Worm (Caenorhabditis elegans): ENCODE results near the gene ech-6.

DNA sequence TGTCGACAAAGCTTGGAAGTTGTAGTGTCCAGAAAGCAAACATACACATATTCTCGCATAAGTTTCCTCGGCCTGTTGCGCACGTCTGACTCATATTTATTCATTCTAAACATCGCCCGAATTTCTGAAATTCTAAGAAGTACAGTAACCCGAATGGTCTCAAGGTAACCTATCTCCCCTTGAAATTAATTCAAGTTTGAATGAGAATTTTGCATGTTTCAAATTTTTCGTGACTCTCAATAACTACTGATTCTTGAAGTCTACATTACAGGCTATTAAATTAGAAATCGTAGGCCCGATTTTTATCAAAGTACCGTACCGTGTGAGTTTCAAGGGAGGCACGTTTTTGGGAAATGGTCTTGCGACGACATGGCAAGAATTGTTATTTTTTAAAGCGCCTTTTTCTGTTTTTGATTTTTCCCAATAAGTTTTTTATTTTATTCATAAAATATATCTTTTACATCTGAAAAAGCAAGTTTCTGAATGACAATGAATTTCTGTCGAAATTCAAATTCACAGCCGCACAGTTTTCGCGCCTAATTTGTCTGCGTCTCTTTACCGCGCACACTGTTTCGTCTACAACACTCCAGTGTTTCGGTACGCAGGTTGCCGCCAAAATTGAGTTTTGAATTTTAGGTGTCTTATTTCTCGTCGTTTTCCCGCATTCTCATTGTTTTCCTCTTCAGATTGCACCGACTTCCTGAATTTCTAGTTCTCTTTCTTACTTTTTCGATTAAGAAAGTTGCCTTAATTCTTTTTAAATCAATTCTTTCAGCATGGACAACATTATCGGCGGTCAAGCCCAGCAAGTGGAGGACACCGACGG, 41.1 kb upstream of the ech-6 start, which contains the start of the genes R10E11.9 and mcm-6:
- TF ChIP-seq cog-1 (tag; optimal IDR thresholded peaks at IDR 0.05) (no peak), T22C8.4 (GFP tag; IDR thresholded peaks at IDR 0.05) (no peak), flt-1 (GFP tag; IDR thresholded peaks at IDR 0.05) (no peak)
